Fruit fly (Drosophila melanogaster) whole organism, embryonic: ENCODE data around the gene CG7914.
A peak's percentile ranks its signal among the peaks of the same experiment; 100 is the strongest.

Experiments used
- ATbp ChIP-seq: fragments of 200-800 bp; sonication (Bioruptor generic); optimal IDR thresholded peaks from 2 replicates; lab custom pipeline; 2017; ENCODE audit warnings: missing biosample characterization, mild to moderate bottlenecking, missing genetic modification characterization, missing genetic modification reagents
- Blimp-1 ChIP-seq: fragments of 200-800 bp; sonication (Bioruptor generic); optimal IDR thresholded peaks from 3 replicates; lab custom pipeline; 2018; ENCODE audit warnings: missing biosample characterization, missing genetic modification characterization, mild to moderate bottlenecking, moderate library complexity, missing genetic modification reagents
- CG1024 ChIP-seq: fragments of 200-800 bp; sonication (Bioruptor generic); IDR thresholded peaks from 2 replicates; pipeline ENCODE4 v1.3.6; 2022; ENCODE audit warnings: missing biosample characterization, missing genetic modification characterization
- CG10267 ChIP-seq: fragments of 200-800 bp; sonication (Bioruptor generic); optimal IDR thresholded peaks from 2 replicates; lab custom pipeline; 2018; ENCODE audit warnings: missing biosample characterization, mild to moderate bottlenecking, missing genetic modification characterization, moderate library complexity
- CG10462 ChIP-seq: fragments of 200-800 bp; sonication (Bioruptor generic); optimal IDR thresholded peaks from 2 replicates; lab custom pipeline; 2016; ENCODE audit warnings: missing biosample characterization, missing genetic modification characterization
- CG11696 ChIP-seq: fragments of 200-800 bp; sonication (Bioruptor generic); IDR thresholded peaks from 2 replicates; pipeline ENCODE4 v1.3.6; 2022; ENCODE audit warnings: missing biosample characterization, missing genetic modification characterization
- CG12299 ChIP-seq: fragments of 200-800 bp; sonication (Bioruptor generic); optimal IDR thresholded peaks from 2 replicates; lab custom pipeline; 2018; ENCODE audit warnings: missing biosample characterization, mild to moderate bottlenecking, missing genetic modification characterization
- CG15696 ChIP-seq: fragments of 200-800 bp; sonication (Bioruptor generic); optimal IDR thresholded peaks from 2 replicates; lab custom pipeline; 2019; ENCODE audit warnings: missing biosample characterization, mild to moderate bottlenecking, missing genetic modification characterization, moderate library complexity
- CG16863 ChIP-seq: fragments of 200-800 bp; sonication (Bioruptor generic); optimal IDR thresholded peaks from 3 replicates; lab custom pipeline; 2016; ENCODE audit warnings: missing biosample characterization, missing genetic modification characterization
- CG17612 ChIP-seq: fragments of 200-800 bp; sonication (Bioruptor generic); IDR thresholded peaks from 2 replicates; pipeline ENCODE4 v1.3.6; 2022; ENCODE audit warnings: missing biosample characterization, missing genetic modification characterization
- CG3163 ChIP-seq: fragments of 200-800 bp; sonication (Bioruptor generic); optimal IDR thresholded peaks from 3 replicates; lab custom pipeline; 2016; ENCODE audit warnings: missing biosample characterization, missing genetic modification characterization
- CG32532 ChIP-seq: fragments of 200-800 bp; sonication (Bioruptor generic); IDR thresholded peaks from 2 replicates; pipeline ENCODE4 v1.3.6; 2022; ENCODE audit warnings: missing biosample characterization, missing genetic modification characterization
- CG3407 ChIP-seq: fragments of 200-800 bp; sonication (Bioruptor generic); optimal IDR thresholded peaks from 2 replicates; lab custom pipeline; 2018; ENCODE audit warnings: missing biosample characterization, mild to moderate bottlenecking, missing genetic modification characterization
- CG34224 ChIP-seq: fragments of 200-800 bp; sonication (Bioruptor generic); IDR thresholded peaks from 3 replicates; pipeline ENCODE4 v1.3.6; 2022; ENCODE audit warnings: missing biosample characterization, missing genetic modification characterization; ENCODE audit not compliant: partially characterized antibody
- CG3726 ChIP-seq: fragments of 200-800 bp; sonication (Bioruptor generic); IDR thresholded peaks from 3 replicates; pipeline ENCODE4, ENCODE4 v1.3.6; 2022; ENCODE audit warnings: missing biosample characterization, missing genetic modification characterization
- CG3838 ChIP-seq: fragments of 200-800 bp; sonication (Bioruptor generic); optimal IDR thresholded peaks from 3 replicates; lab custom pipeline; 2016; ENCODE audit warnings: missing biosample characterization, missing genetic modification characterization
- CG4424 ChIP-seq: fragments of 200-800 bp; sonication (Bioruptor generic); optimal IDR thresholded peaks from 3 replicates; lab custom pipeline; 2016; ENCODE audit warnings: missing biosample characterization, missing genetic modification characterization
- CG5953 ChIP-seq: fragments of 200-800 bp; sonication (Bioruptor generic); IDR thresholded peaks from 2 replicates; pipeline ENCODE4 v1.3.6; 2022; ENCODE audit warnings: missing biosample characterization, missing genetic modification characterization
- CG6689 ChIP-seq: fragments of 200-800 bp; sonication (Bioruptor generic); IDR thresholded peaks from 2 replicates; pipeline ENCODE4 v1.3.6; 2022; ENCODE audit warnings: missing biosample characterization, missing genetic modification characterization
- CG8290 ChIP-seq, 3 experiments: fragments of 200-800 bp; sonication (Bioruptor generic); optimal IDR thresholded peaks; 2 replicates each; lab custom pipeline; 2016 to 2019; ENCODE audit warnings: missing biosample characterization in 3 of 3, missing genetic modification characterization in 3 of 3, mild to moderate bottlenecking in 2 of 3, moderate library complexity in 1 of 3
- CG9932 ChIP-seq: fragments of 200-800 bp; sonication (Bioruptor generic); IDR thresholded peaks from 2 replicates; pipeline ENCODE4 v1.3.6; 2022; ENCODE audit warnings: missing biosample characterization, missing genetic modification characterization
- D ChIP-seq, 2 experiments: fragments of 200-800 bp in 1 of 2; fragments of >200 bp in 1 of 2; sonication (Bioruptor generic) in 1 of 2; optimal IDR thresholded peaks; 2 replicates in 1 of 2; 3 replicates in 1 of 2; lab custom pipeline; 2017; ENCODE audit warnings: mild to moderate bottlenecking in 1 of 2, missing biosample characterization in 1 of 2, missing genetic modification characterization in 1 of 2, missing genetic modification reagents in 1 of 2
- D19B ChIP-seq: fragments of 200-800 bp; sonication (Bioruptor generic); optimal IDR thresholded peaks from 2 replicates; lab custom pipeline; 2017; ENCODE audit warnings: missing biosample characterization, mild to moderate bottlenecking, missing genetic modification characterization
- E2f1 ChIP-seq: fragments of 200-800 bp; sonication (Bioruptor generic); IDR thresholded peaks from 2 replicates; pipeline ENCODE4 v1.3.6; 2022; ENCODE audit warnings: missing biosample characterization, missing genetic modification characterization
- E2f2 ChIP-seq: fragments of 200-800 bp; sonication (Bioruptor generic); IDR thresholded peaks from 2 replicates; pipeline ENCODE4 v1.3.6; 2022; ENCODE audit warnings: missing biosample characterization, missing genetic modification characterization
- Ets97D ChIP-seq: fragments of 200-800 bp; sonication (Bioruptor generic); optimal IDR thresholded peaks from 3 replicates; lab custom pipeline; 2016; ENCODE audit warnings: missing biosample characterization, missing genetic modification characterization
- Fer2 ChIP-seq: fragments of 200-800 bp; sonication (Bioruptor generic); optimal IDR thresholded peaks from 2 replicates; lab custom pipeline; 2018; ENCODE audit warnings: missing biosample characterization, mild to moderate bottlenecking, missing genetic modification characterization, moderate library complexity
- HLH54F ChIP-seq: fragments of 200-800 bp; sonication (Bioruptor generic); optimal IDR thresholded peaks from 3 replicates; lab custom pipeline; 2016; ENCODE audit warnings: missing biosample characterization, missing genetic modification characterization
- HLHmδ ChIP-seq: fragments of 200-800 bp; sonication (Bioruptor generic); optimal IDR thresholded peaks from 2 replicates; lab custom pipeline; 2018; ENCODE audit warnings: missing biosample characterization, mild to moderate bottlenecking, missing genetic modification characterization, moderate library complexity
- Max ChIP-seq: fragments of 200-800 bp; sonication (Bioruptor generic); optimal IDR thresholded peaks from 2 replicates; lab custom pipeline; 2016; ENCODE audit warnings: missing biosample characterization, mild to moderate bottlenecking, missing genetic modification characterization
- NC2α ChIP-seq: fragments of 200-800 bp; sonication (Bioruptor generic); optimal IDR thresholded peaks from 2 replicates; lab custom pipeline; 2016; ENCODE audit warnings: missing biosample characterization, missing genetic modification characterization
- NK7.1 ChIP-seq: fragments of 200-800 bp; sonication (Bioruptor generic); optimal IDR thresholded peaks from 3 replicates; lab custom pipeline; 2016; ENCODE audit warnings: missing biosample characterization, missing genetic modification characterization
- Ptx1 ChIP-seq: fragments of 200-800 bp; sonication (Bioruptor generic); IDR thresholded peaks from 2 replicates; pipeline ENCODE4 v1.3.6; 2022; ENCODE audit warnings: missing biosample characterization, missing genetic modification characterization
- Spps ChIP-seq: fragments of 200-800 bp; sonication (Bioruptor generic); optimal IDR thresholded peaks from 2 replicates; lab custom pipeline; 2018; ENCODE audit warnings: missing biosample characterization, mild to moderate bottlenecking, missing genetic modification characterization
- br ChIP-seq: fragments of >200 bp; optimal IDR thresholded peaks from 2 replicates; lab custom pipeline; 2017
- cato ChIP-seq: fragments of 200-800 bp; sonication (Bioruptor generic); optimal IDR thresholded peaks from 2 replicates; lab custom pipeline; 2016; ENCODE audit warnings: missing biosample characterization, missing genetic modification characterization, borderline replicate concordance
- chinmo ChIP-seq: fragments of 200-800 bp; sonication (Bioruptor generic); IDR thresholded peaks from 4 replicates; pipeline ENCODE4 v1.3.6; 2022; ENCODE audit warnings: missing biosample characterization, missing genetic modification characterization; ENCODE audit not compliant: partially characterized antibody
- crp ChIP-seq, 2 experiments: fragments of 200-800 bp; sonication (Bioruptor generic); optimal IDR thresholded peaks; 2 replicates in 1 of 2; 3 replicates in 1 of 2; lab custom pipeline; 2017; ENCODE audit warnings: missing biosample characterization in 2 of 2, missing genetic modification characterization in 2 of 2, mild to moderate bottlenecking in 1 of 2, moderate library complexity in 1 of 2
- fd64A ChIP-seq: fragments of 200-800 bp; sonication (Bioruptor generic); optimal IDR thresholded peaks from 3 replicates; lab custom pipeline; 2018; ENCODE audit warnings: missing biosample characterization, mild to moderate bottlenecking, missing genetic modification characterization
- fd96Cb ChIP-seq: fragments of 200-800 bp; sonication (Bioruptor generic); optimal IDR thresholded peaks from 2 replicates; lab custom pipeline; 2018; ENCODE audit warnings: missing biosample characterization, mild to moderate bottlenecking, missing genetic modification characterization, moderate library complexity
- her ChIP-seq: fragments of 200-800 bp; sonication (Bioruptor generic); optimal IDR thresholded peaks from 2 replicates; lab custom pipeline; 2016; ENCODE audit warnings: missing biosample characterization, missing genetic modification characterization
- ind ChIP-seq: fragments of 200-800 bp; sonication (Bioruptor generic); optimal IDR thresholded peaks from 3 replicates; lab custom pipeline; 2016; ENCODE audit warnings: missing biosample characterization, missing genetic modification characterization
- repo ChIP-seq: fragments of 200-800 bp; sonication (Bioruptor generic); optimal IDR thresholded peaks from 2 replicates; lab custom pipeline; 2016; ENCODE audit warnings: missing biosample characterization, missing genetic modification characterization
- row ChIP-seq: fragments of 200-800 bp; sonication (Bioruptor generic); IDR thresholded peaks from 3 replicates; pipeline ENCODE4 v1.3.6; 2022; ENCODE audit warnings: missing biosample characterization, missing genetic modification characterization
- salm ChIP-seq: fragments of 200-800 bp; sonication (Bioruptor generic); optimal IDR thresholded peaks from 2 replicates; lab custom pipeline; 2018; ENCODE audit warnings: missing biosample characterization, mild to moderate bottlenecking, missing genetic modification characterization
- schlank ChIP-seq: fragments of 200-800 bp; sonication (Bioruptor generic); optimal IDR thresholded peaks from 2 replicates; lab custom pipeline; 2018; ENCODE audit warnings: missing biosample characterization, mild to moderate bottlenecking, missing genetic modification characterization
- sd ChIP-seq: fragments of 200-800 bp; sonication (Bioruptor generic); optimal IDR thresholded peaks from 3 replicates; lab custom pipeline; 2018; ENCODE audit warnings: missing biosample characterization, mild to moderate bottlenecking, missing genetic modification characterization, moderate library complexity
- sim ChIP-seq: fragments of 200-800 bp; sonication (Bioruptor generic); IDR thresholded peaks from 2 replicates; pipeline ENCODE4 v1.3.6; 2022; ENCODE audit warnings: missing biosample characterization, missing genetic modification characterization
- slbo ChIP-seq: fragments of 200-800 bp; sonication (Bioruptor generic); IDR thresholded peaks from 2 replicates; pipeline ENCODE4 v1.3.6; 2022; ENCODE audit warnings: missing biosample characterization, missing genetic modification characterization
- tio ChIP-seq: fragments of 200-800 bp; sonication (Bioruptor generic); optimal IDR thresholded peaks from 2 replicates; lab custom pipeline; 2017; ENCODE audit warnings: missing biosample characterization, missing genetic modification characterization, inconsistent platforms
- vvl ChIP-seq: fragments of 200-800 bp; sonication (Bioruptor generic); IDR thresholded peaks from 2 replicates; pipeline ENCODE4 v1.3.6; 2022; ENCODE audit warnings: missing biosample characterization, missing genetic modification characterization

The CG7914 gene

DNA sequence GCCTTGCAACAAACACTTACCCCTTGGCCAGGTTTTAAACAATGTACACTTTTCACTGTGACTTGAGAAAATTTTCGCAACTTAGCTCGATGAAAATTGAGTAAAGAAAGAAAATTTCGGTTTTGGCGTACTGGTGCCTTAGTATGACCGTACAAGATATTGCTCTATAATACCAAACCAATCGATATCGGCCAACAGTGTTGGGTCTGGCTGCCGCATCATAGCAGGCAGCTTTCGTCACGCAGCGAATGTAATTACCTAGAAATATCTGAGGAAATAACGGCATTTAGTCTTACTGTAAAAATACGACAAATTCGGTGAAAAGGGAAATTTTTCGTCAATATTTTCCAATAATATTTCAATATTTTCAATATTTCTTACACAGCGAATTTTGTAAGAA is 14.8 kb upstream of the CG7914 start, which contains the start of gene Ulp1 (continued):
- peak; percentile 45; the same call in 1 of the 2 replicates for TF ChIP-seq vvl (GFP tag; lab: Robert Waterston, UW)
- TF ChIP-seq her (GFP tag; lab: Kevin White, UChicago): no peak
- TF ChIP-seq CG3407 (GFP tag; lab: Kevin White, UChicago): no peak
- TF ChIP-seq Ptx1 (GFP tag; lab: Robert Waterston, UW): no peak
- peak; percentile 55 for TF ChIP-seq CG8290 (GFP tag; optimal IDR thresholded peaks at IDR 0.05; lab: Kevin White, UChicago)
- TF ChIP-seq CG8290 (tag; optimal IDR thresholded peaks at IDR 0.05; lab: Kevin White, UChicago): peak in 1 of 2 experiments; percentile 81
- TF ChIP-seq ind (GFP tag; lab: Kevin White, UChicago): peak; percentile 18
- TF ChIP-seq Blimp-1 (GFP tag; lab: Kevin White, UChicago): no peak
- TF ChIP-seq Fer2 (tag; lab: Kevin White, UChicago): no peak
- no peak for TF ChIP-seq sim (GFP tag; lab: Robert Waterston, UW)
- TF ChIP-seq E2f1 (GFP tag; lab: Robert Waterston, UW): no peak
- no peak for TF ChIP-seq schlank (tag; lab: Kevin White, UChicago)
- TF ChIP-seq CG1024 (GFP tag; lab: Robert Waterston, UW): no peak
- TF ChIP-seq Ets97D: peak; percentile 80
- peak; percentile 44; the same call in 1 of the 2 replicates for TF ChIP-seq CG9932
- no peak for TF ChIP-seq HLHmδ (GFP tag; lab: Kevin White, UChicago)
- no peak for TF ChIP-seq NK7.1 (GFP tag; lab: Kevin White, UChicago)
- TF ChIP-seq NC2α: no peak
- TF ChIP-seq fd96Cb (tag; lab: Kevin White, UChicago): no peak
- TF ChIP-seq E2f2: peak; percentile 58
- TF ChIP-seq row (GFP tag; lab: Robert Waterston, UW): peak; percentile 59; the same call in 2 of the 3 replicates
- no peak for TF ChIP-seq D (optimal IDR thresholded peaks at IDR 0.05; lab: Kevin White, UChicago)
- TF ChIP-seq D (GFP tag; optimal IDR thresholded peaks at IDR 0.05; lab: Kevin White, UChicago): no peak
- no peak for TF ChIP-seq CG12299 (tag; lab: Kevin White, UChicago)
- no peak for TF ChIP-seq ATbp (GFP tag; lab: Kevin White, UChicago)
- peak; percentile 27 for TF ChIP-seq HLH54F (GFP tag; lab: Kevin White, UChicago)
- no peak for TF ChIP-seq Spps
- TF ChIP-seq repo (GFP tag; lab: Kevin White, UChicago): no peak
- no peak for TF ChIP-seq CG11696
- TF ChIP-seq CG3163 (GFP tag; lab: Kevin White, UChicago): peak; percentile 12
- no peak for TF ChIP-seq crp (GFP tag; optimal IDR thresholded peaks at IDR 0.05; lab: Kevin White, UChicago)
- TF ChIP-seq CG16863 (GFP tag; lab: Kevin White, UChicago): no peak
- no peak for TF ChIP-seq D19B
- TF ChIP-seq br (lab: Kevin White, UChicago): no peak
- TF ChIP-seq tio (GFP tag; lab: Kevin White, UChicago): no peak
- no peak for TF ChIP-seq salm (tag; lab: Kevin White, UChicago)
- TF ChIP-seq CG4424 (GFP tag; lab: Kevin White, UChicago): no peak
- no peak for TF ChIP-seq chinmo (GFP tag; lab: Robert Waterston, UW)
- TF ChIP-seq slbo: peak; percentile 28; the same call in 1 of the 2 replicates
- TF ChIP-seq CG17612 (GFP tag; lab: Robert Waterston, UW): no peak
- no peak for TF ChIP-seq cato
- TF ChIP-seq CG15696 (tag; lab: Kevin White, UChicago): no peak
- TF ChIP-seq sd: peak; percentile 45
- TF ChIP-seq fd64A: no peak
- no peak for TF ChIP-seq CG5953 (GFP tag; lab: Robert Waterston, UW)
- TF ChIP-seq CG3726 (GFP tag; lab: Robert Waterston, UW): no peak
- no peak for TF ChIP-seq Max (GFP tag; lab: Kevin White, UChicago)
- TF ChIP-seq CG10462 (GFP tag; lab: Kevin White, UChicago): peak; percentile 57
- peak; percentile 40; the same call in 1 of the 2 replicates for TF ChIP-seq CG32532
- TF ChIP-seq CG10267 (tag; lab: Kevin White, UChicago): peak; percentile 85
- TF ChIP-seq CG6689: no peak
- no peak for TF ChIP-seq CG3838
- TF ChIP-seq CG34224 (GFP tag; lab: Robert Waterston, UW): peak; percentile 17; the same call in 1 of the 3 replicates
